Fruit fly (Drosophila melanogaster): ENCODE data around the gene CG9672.

CG9672 gene

DNA sequence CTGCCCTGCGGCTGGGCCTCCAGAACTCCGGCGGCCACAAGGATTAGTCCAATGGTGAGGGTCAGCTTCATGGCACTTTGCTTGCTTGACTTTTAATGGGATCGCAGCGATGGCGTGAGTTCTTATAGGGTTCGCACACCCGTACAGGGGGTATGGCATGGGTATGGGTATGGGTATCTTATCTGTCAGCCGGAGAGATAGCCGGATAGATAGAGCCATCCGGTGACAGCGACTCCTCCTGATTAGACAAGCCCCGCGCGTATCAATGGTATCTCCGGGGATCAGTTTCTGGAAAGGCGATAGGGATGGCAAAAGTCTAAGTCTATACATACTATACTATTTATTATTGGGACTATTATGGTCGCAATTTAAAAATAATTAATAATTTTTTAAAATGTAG is at the start of gene CG9672:
Gene CG9672, minus strand, starts transcription at position 101 of the 400 bp plus-strand sequence.
- TF ChIP-seq usp (GFP tag; optimal IDR thresholded peaks at IDR 0.05) (no peak), psq (optimal IDR thresholded peaks at IDR 0.05) (no peak), EcR (GFP tag; optimal IDR thresholded peaks at IDR 0.05) (no peak), pan (optimal IDR thresholded peaks at IDR 0.05) (no peak), Dll (optimal IDR thresholded peaks at IDR 0.05) (no peak), CG8478 (optimal IDR thresholded peaks at IDR 0.05) (no peak)

DNA sequence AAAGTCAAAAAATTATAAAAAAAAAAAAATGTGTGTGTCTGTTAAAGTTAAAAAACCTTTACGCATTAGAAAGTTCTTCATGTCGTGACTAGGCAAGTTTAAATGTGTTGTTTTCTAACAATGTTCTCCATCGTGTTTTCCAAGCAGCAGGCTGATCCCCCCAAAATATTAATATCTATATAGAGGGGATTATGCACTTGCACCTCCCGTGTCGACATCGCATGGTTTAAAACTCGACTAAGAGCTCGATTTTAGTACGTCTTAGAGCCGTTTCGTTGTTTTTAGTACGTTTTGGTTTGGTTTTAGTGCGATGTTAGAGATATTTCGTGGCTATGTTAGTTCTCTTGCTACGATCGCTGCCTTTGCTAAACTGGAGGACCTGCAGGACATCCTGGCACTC is 46.4 kb upstream of the CG9672 start:
- TF ChIP-seq EcR (GFP tag; optimal IDR thresholded peaks at IDR 0.05) (no peak), CG8478 (optimal IDR thresholded peaks at IDR 0.05) (no peak), psq (optimal IDR thresholded peaks at IDR 0.05) (no peak), usp (GFP tag; optimal IDR thresholded peaks at IDR 0.05) (no peak), Dll (optimal IDR thresholded peaks at IDR 0.05) (no peak), pan (optimal IDR thresholded peaks at IDR 0.05) (no peak)

DNA sequence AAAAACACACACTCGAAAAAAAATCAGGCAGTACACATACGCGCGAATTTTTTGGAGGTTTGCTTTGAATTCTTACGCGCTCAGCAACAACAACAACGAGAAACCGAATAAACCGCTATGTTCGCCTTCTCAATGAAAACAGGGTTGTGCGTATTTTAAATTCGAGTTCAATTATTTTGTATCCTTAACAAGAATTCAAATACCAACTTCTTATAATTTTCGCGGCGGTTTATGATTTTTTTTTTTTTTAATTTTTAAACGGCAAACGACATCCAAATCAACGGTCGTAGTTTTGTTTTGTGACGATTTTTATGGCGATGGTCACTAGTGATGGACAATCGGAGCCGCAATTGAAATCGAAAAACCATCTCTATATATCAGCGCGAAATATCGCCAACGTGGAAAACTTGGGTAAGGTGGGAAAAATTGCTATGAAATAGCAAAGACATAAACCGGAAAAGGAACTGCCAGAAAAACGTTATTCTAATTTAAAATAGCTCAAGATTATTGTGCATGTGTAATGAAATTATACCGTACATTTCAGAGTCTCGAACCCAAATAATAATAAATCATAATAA is 45.0 kb upstream of the CG9672 start, which contains the start of gene goe:
Gene goe, minus strand, starts transcription at position 332 of the 578 bp plus-strand sequence.
- no peak for TF ChIP-seq psq (optimal IDR thresholded peaks at IDR 0.05)
- no peak for TF ChIP-seq pan (optimal IDR thresholded peaks at IDR 0.05)
- no peak for TF ChIP-seq CG8478 (optimal IDR thresholded peaks at IDR 0.05)
- TF ChIP-seq usp (GFP tag; optimal IDR thresholded peaks at IDR 0.05) = no peak
- no peak for TF ChIP-seq Dll (optimal IDR thresholded peaks at IDR 0.05)
- TF ChIP-seq EcR (GFP tag; optimal IDR thresholded peaks at IDR 0.05) = no peak

DNA sequence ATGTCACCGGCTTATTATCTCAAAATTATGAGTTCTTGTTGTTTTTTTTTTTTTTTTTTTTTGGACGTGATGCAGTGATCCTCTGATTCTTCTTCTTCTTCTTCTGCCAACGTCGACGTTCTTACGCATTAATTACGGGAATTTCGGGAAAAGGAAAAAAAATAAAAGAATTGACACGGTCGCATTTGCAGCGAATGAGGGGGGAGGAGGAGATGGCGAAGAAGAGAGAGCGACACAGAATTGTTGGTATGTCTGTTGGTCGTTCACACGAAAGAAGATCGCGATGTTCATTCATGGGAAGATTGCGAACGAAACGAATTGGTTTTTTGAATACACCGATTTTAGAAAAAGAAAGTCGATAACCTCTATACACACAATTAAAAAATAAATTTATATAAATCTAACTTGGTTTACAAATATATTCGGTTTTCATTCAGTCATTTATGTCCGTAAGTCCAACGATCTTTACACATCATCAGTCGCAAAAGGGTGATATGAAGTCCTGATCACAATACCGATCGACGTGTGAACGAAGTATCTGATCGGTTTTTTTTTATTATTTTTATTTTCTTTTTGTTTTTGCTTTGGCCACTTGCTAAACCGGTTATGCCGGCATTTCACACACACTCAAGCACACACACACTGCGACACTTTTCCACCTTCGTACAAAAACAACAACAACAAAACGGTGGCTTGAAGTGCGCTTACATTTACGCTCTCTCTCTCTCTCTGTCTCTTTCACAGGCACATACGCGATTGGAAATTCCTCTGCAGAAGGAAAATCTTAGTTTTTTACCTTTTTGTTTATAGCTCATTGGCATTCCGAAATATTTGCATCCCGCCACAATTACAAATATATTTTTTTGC is 44.3 kb upstream of the CG9672 start:
- no peak for TF ChIP-seq psq (optimal IDR thresholded peaks at IDR 0.05)
- no peak for TF ChIP-seq usp (GFP tag; optimal IDR thresholded peaks at IDR 0.05)
- TF ChIP-seq EcR (GFP tag; optimal IDR thresholded peaks at IDR 0.05) = no peak
- TF ChIP-seq Dll (optimal IDR thresholded peaks at IDR 0.05) = no peak
- no peak for TF ChIP-seq CG8478 (optimal IDR thresholded peaks at IDR 0.05)
- TF ChIP-seq pan (optimal IDR thresholded peaks at IDR 0.05) = no peak

DNA sequence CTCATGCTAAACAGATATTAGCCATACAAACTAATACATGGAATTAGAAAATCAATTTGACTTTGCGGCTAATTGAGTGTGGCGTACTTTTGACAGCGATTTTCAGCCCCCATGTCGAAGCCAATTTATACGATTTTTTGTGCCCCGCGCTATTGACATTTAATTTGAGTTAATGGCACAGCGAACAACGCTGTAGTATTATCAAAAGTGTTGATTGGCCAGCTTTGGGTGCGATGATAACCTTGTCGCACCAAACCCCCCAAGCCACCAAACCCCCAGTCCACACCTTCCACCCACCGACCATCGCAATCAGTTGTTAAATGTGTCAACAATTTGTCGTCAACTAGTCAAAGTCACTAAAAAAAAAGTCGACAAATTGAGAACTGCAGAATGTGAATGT is 42.6 kb upstream of the CG9672 start:
- TF ChIP-seq CG8478 (optimal IDR thresholded peaks at IDR 0.05) (no peak), pan (optimal IDR thresholded peaks at IDR 0.05) (no peak), EcR (GFP tag; optimal IDR thresholded peaks at IDR 0.05) (no peak), usp (GFP tag; optimal IDR thresholded peaks at IDR 0.05) (no peak), Dll (optimal IDR thresholded peaks at IDR 0.05) (no peak), psq (optimal IDR thresholded peaks at IDR 0.05) (no peak)

DNA sequence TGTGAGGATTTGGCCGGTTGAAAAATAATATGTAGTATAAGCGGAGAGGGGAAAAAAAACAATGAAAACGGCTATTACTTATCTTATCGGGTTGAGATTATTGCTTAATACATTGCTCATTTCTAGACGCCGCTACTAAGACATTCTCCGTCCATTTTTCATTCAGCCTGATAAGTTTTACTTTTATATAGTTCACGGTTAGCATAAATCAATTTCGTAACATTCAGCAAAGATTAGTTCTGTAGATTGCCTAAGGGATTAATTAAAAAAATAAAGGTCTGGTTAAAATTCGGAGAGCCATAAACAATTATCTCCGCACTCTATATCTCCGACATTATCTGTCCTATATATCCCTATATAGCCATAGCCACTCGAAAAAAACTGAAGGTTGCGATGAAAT is 40.8 kb upstream of the CG9672 start:
- no peak for TF ChIP-seq usp (GFP tag; optimal IDR thresholded peaks at IDR 0.05)
- no peak for TF ChIP-seq EcR (GFP tag; optimal IDR thresholded peaks at IDR 0.05)
- no peak for TF ChIP-seq psq (optimal IDR thresholded peaks at IDR 0.05)
- no peak for TF ChIP-seq pan (optimal IDR thresholded peaks at IDR 0.05)
- no peak for TF ChIP-seq CG8478 (optimal IDR thresholded peaks at IDR 0.05)
- TF ChIP-seq Dll (optimal IDR thresholded peaks at IDR 0.05) = no peak

DNA sequence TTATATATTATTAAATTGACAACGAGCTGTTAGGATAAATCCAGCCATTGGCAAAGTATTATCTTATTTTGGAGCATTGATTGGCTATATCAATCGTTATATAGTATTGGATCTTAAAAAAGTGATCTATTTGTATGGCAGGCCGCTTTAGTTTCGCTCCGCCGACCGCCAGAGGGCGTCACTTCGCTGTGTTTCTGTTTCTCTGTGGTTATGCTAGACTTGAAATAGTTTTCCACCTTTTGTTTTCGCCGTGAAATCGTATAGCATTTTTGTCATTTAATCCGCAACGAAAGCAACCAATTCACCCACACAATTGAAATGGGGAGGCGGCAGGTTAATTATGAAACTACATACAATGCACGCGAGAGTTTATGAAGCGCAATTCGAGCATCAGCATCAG is 40.1 kb upstream of the CG9672 start:
- no peak for TF ChIP-seq usp (GFP tag; optimal IDR thresholded peaks at IDR 0.05)
- TF ChIP-seq psq (optimal IDR thresholded peaks at IDR 0.05) = no peak
- TF ChIP-seq pan (optimal IDR thresholded peaks at IDR 0.05) = no peak
- no peak for TF ChIP-seq EcR (GFP tag; optimal IDR thresholded peaks at IDR 0.05)
- TF ChIP-seq Dll (optimal IDR thresholded peaks at IDR 0.05) = no peak
- no peak for TF ChIP-seq CG8478 (optimal IDR thresholded peaks at IDR 0.05)

DNA sequence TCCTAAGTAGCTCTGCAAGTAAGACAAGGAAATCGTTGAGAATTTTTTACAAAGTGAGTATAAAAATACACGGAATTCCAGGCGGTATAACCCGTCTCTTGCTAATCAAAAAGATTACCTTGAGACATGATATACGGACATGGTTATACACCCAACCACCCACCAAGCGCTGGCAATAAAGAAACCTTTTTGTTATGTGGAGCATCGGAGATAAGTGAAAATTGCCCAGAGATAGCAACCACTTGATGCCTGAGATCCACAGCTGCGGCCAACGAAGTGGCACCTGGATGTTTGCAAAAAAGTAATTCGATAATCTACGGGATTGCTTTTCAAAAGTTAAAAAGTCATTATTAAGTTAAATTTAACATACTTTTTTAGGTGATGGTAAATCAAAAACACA is 39.3 kb upstream of the CG9672 start:
- TF ChIP-seq EcR (GFP tag; optimal IDR thresholded peaks at IDR 0.05) = no peak
- TF ChIP-seq usp (GFP tag; optimal IDR thresholded peaks at IDR 0.05) = no peak
- no peak for TF ChIP-seq pan (optimal IDR thresholded peaks at IDR 0.05)
- TF ChIP-seq Dll (optimal IDR thresholded peaks at IDR 0.05) = no peak
- TF ChIP-seq CG8478 (optimal IDR thresholded peaks at IDR 0.05) = no peak
- no peak for TF ChIP-seq psq (optimal IDR thresholded peaks at IDR 0.05)

DNA sequence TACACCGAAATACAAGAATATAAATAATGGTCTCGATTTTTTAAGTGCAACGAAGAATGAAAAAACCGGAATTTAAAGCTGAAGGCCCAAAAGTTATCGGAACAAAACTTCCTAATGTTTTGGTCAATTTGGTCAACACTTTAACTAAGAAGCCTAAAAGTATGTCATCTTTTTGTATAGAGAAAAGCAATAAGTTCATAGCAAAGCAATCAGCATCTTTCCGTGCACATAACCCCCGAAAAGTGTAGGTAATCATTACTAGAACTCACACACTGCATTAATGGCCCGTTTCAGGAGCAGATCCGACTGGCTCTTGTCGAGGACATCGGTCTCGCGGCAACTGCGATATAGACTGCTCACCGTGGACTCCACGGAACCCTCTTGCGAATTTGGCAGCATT is 37.7 kb upstream of the CG9672 start:
- TF ChIP-seq Dll (optimal IDR thresholded peaks at IDR 0.05) = no peak
- TF ChIP-seq EcR (GFP tag; optimal IDR thresholded peaks at IDR 0.05) = no peak

DNA sequence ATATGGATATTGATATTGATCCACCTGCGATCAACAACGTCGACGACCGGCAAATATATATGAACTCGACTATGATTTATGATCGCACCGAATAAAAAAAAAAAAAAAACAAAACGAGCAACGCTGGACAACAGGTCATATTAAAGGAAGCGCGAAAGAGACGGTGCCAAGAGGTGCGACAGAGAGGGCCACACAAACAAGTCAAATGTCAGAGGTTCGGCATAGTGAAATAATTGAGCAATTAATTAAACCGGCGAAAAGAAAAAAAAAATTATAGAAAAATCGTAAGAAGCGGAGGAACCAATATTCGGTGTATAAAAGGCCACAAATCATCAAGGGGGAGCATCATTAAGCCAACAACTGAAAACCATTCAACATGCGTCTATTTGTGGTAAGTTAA is 35.9 kb upstream of the CG9672 start, which contains the start of gene Twdlalpha:
Gene Twdlalpha, plus strand, starts transcription at position 301 of the 400 bp plus-strand sequence.
- TF ChIP-seq usp (GFP tag; optimal IDR thresholded peaks at IDR 0.05) = no peak
- no peak for TF ChIP-seq EcR (GFP tag; optimal IDR thresholded peaks at IDR 0.05)
- no peak for TF ChIP-seq Dll (optimal IDR thresholded peaks at IDR 0.05)
- no peak for TF ChIP-seq CG8478 (optimal IDR thresholded peaks at IDR 0.05)
- TF ChIP-seq psq (optimal IDR thresholded peaks at IDR 0.05) = no peak
- TF ChIP-seq pan (optimal IDR thresholded peaks at IDR 0.05) = no peak

DNA sequence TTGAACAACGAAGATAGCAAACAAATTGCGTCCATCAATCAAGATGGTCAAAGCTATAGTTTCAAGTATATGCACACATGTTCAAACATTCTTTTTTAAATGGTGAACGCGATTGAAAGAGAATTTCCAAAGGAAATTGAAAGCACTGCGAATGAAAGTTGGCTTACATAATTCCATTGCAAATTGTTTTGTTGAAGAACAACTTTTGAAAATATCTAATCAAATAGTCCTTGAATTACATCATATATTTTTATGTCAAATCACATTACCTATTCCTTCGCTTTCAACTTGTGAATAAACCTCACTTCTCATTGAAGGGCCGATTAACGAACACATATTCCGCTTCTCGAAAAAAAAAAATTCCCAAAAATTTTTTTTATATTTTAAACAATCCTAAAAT is 33.9 kb upstream of the CG9672 start, which contains the start of gene CG32568:
Gene CG32568, plus strand, starts transcription at position 301 of the 400 bp plus-strand sequence.
- TF ChIP-seq Dll (optimal IDR thresholded peaks at IDR 0.05) (no peak), psq (optimal IDR thresholded peaks at IDR 0.05) (no peak), EcR (GFP tag; optimal IDR thresholded peaks at IDR 0.05) (no peak), pan (optimal IDR thresholded peaks at IDR 0.05) (no peak), CG8478 (optimal IDR thresholded peaks at IDR 0.05) (no peak), usp (GFP tag; optimal IDR thresholded peaks at IDR 0.05) (no peak)

DNA sequence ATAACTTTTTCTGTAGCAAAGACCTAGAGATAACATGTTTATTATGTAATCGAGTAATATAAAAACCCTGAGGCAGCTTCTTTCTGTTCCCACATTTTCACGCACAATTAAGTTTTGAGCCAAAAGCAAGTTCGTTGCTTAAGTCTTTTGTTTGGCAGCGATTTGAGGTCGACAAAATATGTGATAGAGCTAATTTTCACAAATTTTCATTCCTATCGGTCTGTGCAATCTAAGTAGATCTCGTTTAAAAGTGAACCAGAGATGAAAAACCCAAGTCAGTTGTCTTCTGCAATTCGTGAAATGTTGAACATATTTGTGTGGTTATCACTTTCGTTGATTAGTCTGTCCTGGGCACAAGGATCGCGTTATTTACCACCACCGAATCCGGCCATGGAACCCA is 31.2 kb upstream of the CG9672 start, which contains the start of gene TwdlZ:
Gene TwdlZ, plus strand, starts transcription at position 301 of the 400 bp plus-strand sequence.
- TF ChIP-seq Dll (optimal IDR thresholded peaks at IDR 0.05) (no peak), EcR (GFP tag; optimal IDR thresholded peaks at IDR 0.05) (no peak), psq (optimal IDR thresholded peaks at IDR 0.05) (no peak), pan (optimal IDR thresholded peaks at IDR 0.05) (no peak), usp (GFP tag; optimal IDR thresholded peaks at IDR 0.05) (no peak), CG8478 (optimal IDR thresholded peaks at IDR 0.05) (no peak)
